Worm (Caenorhabditis elegans) whole organism, mixed stage, embryonic: ENCODE results near the gene K05F1.14.

Source experiments
- bed-3 ChIP-seq: fragments of 200-800 bp; sonication (Bioruptor generic); optimal IDR thresholded peaks from 3 replicates; lab custom pipeline; 2018; ENCODE audit warnings: mild to moderate bottlenecking, missing genetic modification characterization, moderate library complexity, missing compliant biosample characterization
- blmp-1 ChIP-seq: fragments of 150-350 bp; optimal IDR thresholded peaks from 2 replicates; lab custom pipeline; 2014; ENCODE audit warnings: missing biosample characterization, missing genetic modification characterization
- ceh-43 ChIP-seq: fragments of 200-800 bp; sonication (Bioruptor generic); optimal IDR thresholded peaks from 2 replicates; lab custom pipeline; 2018; ENCODE audit warnings: mild to moderate bottlenecking, missing genetic modification characterization, moderate library complexity, missing compliant biosample characterization
- cnd-1 ChIP-seq: fragments of 200-800 bp; sonication (Bioruptor generic); optimal IDR thresholded peaks from 2 replicates; lab custom pipeline; 2018; ENCODE audit warnings: mild to moderate bottlenecking, missing genetic modification characterization, missing compliant biosample characterization
- elt-1 ChIP-seq: sonication (generic microtip); optimal IDR thresholded peaks from 2 replicates; lab custom pipeline; 2017; ENCODE audit warnings: missing genetic modification characterization, mild to moderate bottlenecking, missing compliant biosample characterization, antibody characterized with exemption, moderate library complexity, borderline replicate concordance; ENCODE audit not compliant: insufficient read depth
- flh-1 ChIP-seq: fragments of 200-800 bp; sonication (Bioruptor generic); optimal IDR thresholded peaks from 2 replicates; lab custom pipeline; 2018; ENCODE audit warnings: mild to moderate bottlenecking, missing genetic modification characterization, moderate library complexity, missing compliant biosample characterization
- ham-2 ChIP-seq: fragments of 200-800 bp; sonication (Bioruptor generic); optimal IDR thresholded peaks from 2 replicates; lab custom pipeline; 2018; ENCODE audit warnings: mild to moderate bottlenecking, missing genetic modification characterization, missing compliant biosample characterization
- lsy-2 ChIP-seq: fragments of 150-350 bp; optimal IDR thresholded peaks from 2 replicates; lab custom pipeline; 2014; ENCODE audit warnings: missing biosample characterization, missing genetic modification characterization
- unc-39 ChIP-seq: fragments of 150-350 bp; optimal IDR thresholded peaks from 2 replicates; lab custom pipeline; 2014; ENCODE audit warnings: missing biosample characterization, missing genetic modification characterization
- unc-62 ChIP-seq: fragments of 150-350 bp; optimal IDR thresholded peaks from 2 replicates; lab custom pipeline; 2014; ENCODE audit warnings: missing biosample characterization, missing genetic modification reagents, missing genetic modification characterization
- ztf-11 ChIP-seq: fragments of 150-350 bp; optimal IDR thresholded peaks from 2 replicates; lab custom pipeline; 2014; ENCODE audit warnings: missing biosample characterization, missing genetic modification characterization

ce11 chrII:5801075-5801474 lies 8.7 kb upstream of the K05F1.14 start, which contains the start of the genes K05F1.9 and K05F1.1:
- no peak for TF ChIP-seq unc-39 (tag; lab: Kevin White, UChicago)
- no peak for TF ChIP-seq ceh-43
- TF ChIP-seq lsy-2 (tag; lab: Kevin White, UChicago): no peak
- no peak for TF ChIP-seq ham-2
- TF ChIP-seq blmp-1 (tag; lab: Kevin White, UChicago): no peak
- no peak for TF ChIP-seq unc-62 (GFP tag; lab: Kevin White, UChicago)
- no peak for TF ChIP-seq bed-3
- TF ChIP-seq elt-1 (tag; lab: Kevin White, UChicago): no peak
- TF ChIP-seq ztf-11: no peak
- TF ChIP-seq cnd-1 (tag; lab: Kevin White, UChicago): no peak
- TF ChIP-seq flh-1 (GFP tag; lab: Kevin White, UChicago): no peak
